Fruit fly (Drosophila melanogaster) whole organism, embryonic: ENCODE measurements around the gene Bap111.

Source experiments
- Ada2b ChIP-seq: fragments of 200-800 bp; sonication (Bioruptor generic); IDR thresholded peaks from 2 replicates; pipeline ENCODE4 v1.3.6; 2022; ENCODE audit warnings: missing biosample characterization, missing genetic modification characterization
- BEAF-32 ChIP-seq: fragments of 200-800 bp; sonication (Bioruptor generic); optimal IDR thresholded peaks from 3 replicates; lab custom pipeline; 2017; ENCODE audit warnings: missing biosample characterization, missing genetic modification characterization, mild to moderate bottlenecking, moderate library complexity, missing genetic modification reagents
- CG10274 ChIP-seq: fragments of 200-800 bp; sonication (Bioruptor generic); optimal IDR thresholded peaks from 3 replicates; lab custom pipeline; 2017; ENCODE audit warnings: missing biosample characterization, mild to moderate bottlenecking, missing genetic modification characterization
- CG10431 ChIP-seq: fragments of 200-800 bp; sonication (Bioruptor generic); optimal IDR thresholded peaks from 3 replicates; lab custom pipeline; 2018; ENCODE audit warnings: missing biosample characterization, mild to moderate bottlenecking, missing genetic modification characterization
- CG11560 ChIP-seq: fragments of 200-800 bp; sonication (Bioruptor generic); IDR thresholded peaks from 3 replicates; pipeline ENCODE4 v1.3.6; 2022; ENCODE audit warnings: missing biosample characterization, missing genetic modification characterization
- CG12155 ChIP-seq: fragments of 200-800 bp; sonication (Bioruptor generic); optimal IDR thresholded peaks from 3 replicates; lab custom pipeline; 2016; ENCODE audit warnings: missing biosample characterization, missing genetic modification characterization
- CG13296 ChIP-seq: fragments of 200-800 bp; sonication (Bioruptor generic); optimal IDR thresholded peaks from 3 replicates; lab custom pipeline; 2018; ENCODE audit warnings: missing biosample characterization, mild to moderate bottlenecking, missing genetic modification characterization
- CG14860 ChIP-seq: fragments of 200-800 bp; sonication (Bioruptor generic); IDR thresholded peaks from 3 replicates; pipeline ENCODE4 v1.3.6; 2022; ENCODE audit warnings: missing biosample characterization, missing genetic modification characterization; ENCODE audit not compliant: partially characterized antibody
- CG15514 ChIP-seq: fragments of 200-800 bp; sonication (Bioruptor generic); optimal IDR thresholded peaks from 3 replicates; lab custom pipeline; 2017; ENCODE audit warnings: missing biosample characterization, missing genetic modification characterization, mild to moderate bottlenecking, moderate library complexity, missing genetic modification reagents
- CG2129 ChIP-seq: fragments of 200-800 bp; sonication (Bioruptor generic); IDR thresholded peaks from 2 replicates; pipeline ENCODE4 v1.3.6; 2022; ENCODE audit warnings: missing biosample characterization, missing genetic modification characterization; ENCODE audit not compliant: partially characterized antibody
- CG30020 ChIP-seq: fragments of 200-800 bp; optimal IDR thresholded peaks from 2 replicates; lab custom pipeline; 2019; ENCODE audit warnings: missing biosample characterization, mild to moderate bottlenecking, missing genetic modification characterization, moderate library complexity
- CG31441 ChIP-seq: fragments of 200-800 bp; sonication (Bioruptor generic); IDR thresholded peaks from 2 replicates; pipeline ENCODE4 v1.3.6; 2022; ENCODE audit warnings: missing biosample characterization, missing genetic modification characterization
- CG34224 ChIP-seq: fragments of 200-800 bp; sonication (Bioruptor generic); IDR thresholded peaks from 3 replicates; pipeline ENCODE4 v1.3.6; 2022; ENCODE audit warnings: missing biosample characterization, missing genetic modification characterization; ENCODE audit not compliant: partially characterized antibody
- CG3995 ChIP-seq: fragments of 200-800 bp; sonication (Bioruptor generic); optimal IDR thresholded peaks from 3 replicates; lab custom pipeline; 2016; ENCODE audit warnings: missing biosample characterization, missing genetic modification characterization
- CG4617 ChIP-seq: fragments of 200-800 bp; sonication (Bioruptor generic); optimal IDR thresholded peaks from 3 replicates; lab custom pipeline; 2016; ENCODE audit warnings: missing biosample characterization, missing genetic modification characterization, borderline replicate concordance
- CG4730 ChIP-seq: fragments of 200-800 bp; sonication (Bioruptor generic); IDR thresholded peaks from 2 replicates; pipeline ENCODE4 v1.3.6; 2022; ENCODE audit warnings: missing biosample characterization, missing genetic modification characterization
- CG6791 ChIP-seq: fragments of 200-800 bp; sonication (Bioruptor generic); IDR thresholded peaks from 3 replicates; pipeline ENCODE4 v1.3.6; 2022; ENCODE audit warnings: missing biosample characterization, missing genetic modification characterization; ENCODE audit not compliant: partially characterized antibody
- CG7556 ChIP-seq: fragments of 200-800 bp; sonication (Bioruptor generic); optimal IDR thresholded peaks from 2 replicates; lab custom pipeline; 2017; ENCODE audit warnings: missing biosample characterization, mild to moderate bottlenecking, missing genetic modification characterization
- CG7928 ChIP-seq: fragments of 200-800 bp; sonication (Bioruptor generic); optimal IDR thresholded peaks from 2 replicates; lab custom pipeline; 2017; ENCODE audit warnings: missing biosample characterization, mild to moderate bottlenecking, missing genetic modification characterization
- CG7963 ChIP-seq: fragments of 200-800 bp; sonication (Bioruptor generic); IDR thresholded peaks from 3 replicates; pipeline ENCODE4 v1.3.6; 2022; ENCODE audit warnings: missing biosample characterization, missing genetic modification characterization; ENCODE audit not compliant: partially characterized antibody
- CG8290 ChIP-seq, 3 experiments: fragments of 200-800 bp; sonication (Bioruptor generic); optimal IDR thresholded peaks; 2 replicates each; lab custom pipeline; 2016 to 2019; ENCODE audit warnings: missing biosample characterization in 3 of 3, missing genetic modification characterization in 3 of 3, mild to moderate bottlenecking in 2 of 3, moderate library complexity in 1 of 3
- CG8944 ChIP-seq: fragments of 200-800 bp; sonication (Bioruptor generic); optimal IDR thresholded peaks from 3 replicates; lab custom pipeline; 2016; ENCODE audit warnings: missing biosample characterization, missing genetic modification characterization
- CG9932 ChIP-seq: fragments of 200-800 bp; sonication (Bioruptor generic); IDR thresholded peaks from 2 replicates; pipeline ENCODE4 v1.3.6; 2022; ENCODE audit warnings: missing biosample characterization, missing genetic modification characterization
- D19A ChIP-seq: fragments of 200-800 bp; optimal IDR thresholded peaks from 3 replicates; lab custom pipeline; 2019; ENCODE audit warnings: missing biosample characterization, mild to moderate bottlenecking, missing genetic modification characterization, moderate library complexity
- Dref ChIP-seq: fragments of 200-800 bp; sonication (Bioruptor generic); IDR thresholded peaks from 2 replicates; pipeline ENCODE4 v1.3.6; 2022; ENCODE audit warnings: missing biosample characterization, missing genetic modification characterization
- E2f2 ChIP-seq: fragments of 200-800 bp; sonication (Bioruptor generic); IDR thresholded peaks from 2 replicates; pipeline ENCODE4 v1.3.6; 2022; ENCODE audit warnings: missing biosample characterization, missing genetic modification characterization
- Med ChIP-seq: fragments of 200-800 bp; sonication (Bioruptor generic); peaks from one replicate; lab custom pipeline; 2016; ENCODE audit warnings: missing biosample characterization, missing genetic modification characterization, mild to moderate bottlenecking, inconsistent platforms, moderate library complexity
- Opbp ChIP-seq: fragments of 200-800 bp; sonication (Bioruptor generic); IDR thresholded peaks from 3 replicates; pipeline ENCODE4 v1.3.6; 2022; ENCODE audit warnings: missing biosample characterization, missing genetic modification characterization; ENCODE audit not compliant: partially characterized antibody
- Scr ChIP-seq: fragments of 200-800 bp; sonication (Bioruptor generic); IDR thresholded peaks from 2 replicates; pipeline ENCODE4 v1.3.6; 2022; ENCODE audit warnings: missing biosample characterization, missing genetic modification characterization; ENCODE audit not compliant: partially characterized antibody
- Side ChIP-seq: fragments of 200-800 bp; sonication (Bioruptor generic); optimal IDR thresholded peaks from 2 replicates; lab custom pipeline; 2016; ENCODE audit warnings: missing biosample characterization, missing genetic modification characterization
- Sry-δ ChIP-seq: fragments of 200-800 bp; sonication (Bioruptor generic); optimal IDR thresholded peaks from 2 replicates; lab custom pipeline; 2016; ENCODE audit warnings: missing biosample characterization, missing genetic modification characterization
- amos ChIP-seq: fragments of 200-800 bp; sonication (Bioruptor generic); IDR thresholded peaks from 2 replicates; pipeline ENCODE4 v1.3.6; 2022; ENCODE audit warnings: missing biosample characterization, missing genetic modification characterization; ENCODE audit not compliant: partially characterized antibody
- ato ChIP-seq: fragments of 200-800 bp; sonication (Bioruptor generic); IDR thresholded peaks from 2 replicates; pipeline ENCODE4 v1.3.6; 2022; ENCODE audit warnings: missing biosample characterization, missing genetic modification characterization; ENCODE audit not compliant: partially characterized antibody
- bowl ChIP-seq: fragments of 200-800 bp; sonication (Bioruptor generic); IDR thresholded peaks from 2 replicates; pipeline ENCODE4 v1.3.6; 2022; ENCODE audit warnings: missing biosample characterization, missing genetic modification characterization
- crp ChIP-seq, 2 experiments: fragments of 200-800 bp; sonication (Bioruptor generic); optimal IDR thresholded peaks; 2 replicates in 1 of 2; 3 replicates in 1 of 2; lab custom pipeline; 2017; ENCODE audit warnings: missing biosample characterization in 2 of 2, missing genetic modification characterization in 2 of 2, mild to moderate bottlenecking in 1 of 2, moderate library complexity in 1 of 2
- h ChIP-seq: fragments of >200 bp; optimal IDR thresholded peaks from 2 replicates; lab custom pipeline; 2017
- hb ChIP-seq: fragments of 200-800 bp; sonication (Bioruptor generic); IDR thresholded peaks from 3 replicates; pipeline ENCODE4 v1.3.6; 2022; ENCODE audit warnings: missing biosample characterization, missing genetic modification characterization; ENCODE audit not compliant: partially characterized antibody
- inv ChIP-seq: fragments of 200-800 bp; sonication (Bioruptor generic); IDR thresholded peaks from 2 replicates; pipeline ENCODE4 v1.3.6; 2022; ENCODE audit warnings: missing biosample characterization, missing genetic modification characterization; ENCODE audit not compliant: partially characterized antibody
- mld ChIP-seq: fragments of 200-800 bp; sonication (Bioruptor generic); IDR thresholded peaks from 3 replicates; pipeline ENCODE4 v1.3.6; 2022; ENCODE audit warnings: missing biosample characterization, missing genetic modification characterization; ENCODE audit not compliant: partially characterized antibody
- nerfin-2 ChIP-seq: fragments of 200-800 bp; sonication (Bioruptor generic); IDR thresholded peaks from 2 replicates; pipeline ENCODE4 v1.3.6; 2022; ENCODE audit warnings: missing biosample characterization, missing genetic modification characterization; ENCODE audit not compliant: partially characterized antibody
- phol ChIP-seq: fragments of 200-800 bp; sonication (Bioruptor generic); optimal IDR thresholded peaks from 3 replicates; lab custom pipeline; 2018; ENCODE audit warnings: missing biosample characterization, mild to moderate bottlenecking, missing genetic modification characterization, moderate library complexity
- pzg ChIP-seq: fragments of 200-800 bp; sonication (Bioruptor generic); optimal IDR thresholded peaks from 3 replicates; lab custom pipeline; 2018; ENCODE audit warnings: missing biosample characterization, mild to moderate bottlenecking, missing genetic modification characterization, moderate library complexity
- sna ChIP-seq: fragments of 200-800 bp; sonication (Bioruptor generic); IDR thresholded peaks from 2 replicates; pipeline ENCODE4 v1.3.6; 2022; ENCODE audit warnings: missing biosample characterization, missing genetic modification characterization; ENCODE audit not compliant: partially characterized antibody
- stwl ChIP-seq: fragments of 200-800 bp; sonication (Bioruptor generic); optimal IDR thresholded peaks from 3 replicates; lab custom pipeline; 2018; ENCODE audit warnings: missing biosample characterization, mild to moderate bottlenecking, missing genetic modification characterization, moderate library complexity
- trem ChIP-seq: fragments of 200-800 bp; optimal IDR thresholded peaks from 3 replicates; lab custom pipeline; 2019; ENCODE audit warnings: missing biosample characterization, mild to moderate bottlenecking, missing genetic modification characterization, moderate library complexity
- unc-4 ChIP-seq: fragments of 200-800 bp; sonication (Bioruptor generic); IDR thresholded peaks from 2 replicates; pipeline ENCODE4 v1.3.6; 2022; ENCODE audit warnings: missing biosample characterization, missing genetic modification characterization; ENCODE audit not compliant: partially characterized antibody

Bap111 gene

DNA sequence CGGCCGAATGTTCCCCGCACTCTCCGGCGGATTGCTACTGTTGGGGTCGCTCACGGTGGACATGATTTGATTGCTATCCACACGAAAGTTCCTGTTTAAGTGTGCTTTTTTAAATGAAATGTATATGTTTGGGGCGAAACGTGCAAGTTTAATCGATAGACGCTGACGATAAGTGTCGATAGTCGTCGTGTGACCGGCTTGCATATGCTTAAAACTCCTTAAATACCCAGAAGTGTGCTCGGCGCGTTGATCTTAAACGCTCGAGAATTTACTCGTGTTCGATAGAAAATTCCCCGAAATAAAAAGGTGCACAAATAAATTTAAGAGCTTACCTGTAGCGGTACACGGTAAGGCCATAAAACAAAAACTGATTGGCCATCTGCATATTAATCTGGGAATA lies 12.8 kb downstream of the Bap111 start, which contains the start of the genes Zpr1 and CG44532 (continued):
- no peak for TF ChIP-seq bowl (GFP tag; lab: Robert Waterston, UW)
- no peak; the same call in none of the 2 replicates for TF ChIP-seq CG2129

DNA sequence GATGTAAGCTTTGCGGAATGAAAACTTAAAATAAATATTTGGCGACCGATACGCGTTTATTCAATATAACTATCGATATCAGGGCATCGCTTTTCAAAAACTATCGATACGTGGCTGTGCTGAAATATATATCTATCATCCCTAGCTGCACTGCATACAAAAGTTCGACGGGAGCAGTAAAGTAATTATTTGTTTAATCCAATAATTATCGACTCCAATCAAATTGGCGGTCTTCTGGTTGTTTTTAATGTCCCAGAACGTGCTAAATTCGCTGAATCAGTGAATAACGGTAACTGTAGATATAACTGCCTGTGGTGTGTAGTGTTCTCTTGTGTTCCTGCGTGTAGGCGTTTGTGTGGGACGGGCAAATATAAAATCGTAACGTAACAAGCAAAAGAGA lies 14.0 kb downstream of the Bap111 start, which contains the start of gene mei-P26:
Gene mei-P26, plus strand, starts transcription at position 146 of the 400 bp plus-strand sequence.
- no peak for TF ChIP-seq CG11560
- peak in 1 of 2 experiments; percentile 12 for TF ChIP-seq crp (GFP tag; optimal IDR thresholded peaks at IDR 0.05; lab: Kevin White, UChicago)
- no peak for TF ChIP-seq Ada2b
- no peak for TF ChIP-seq h
- TF ChIP-seq CG10274 = no peak
- peak; percentile 56 for TF ChIP-seq E2f2
- TF ChIP-seq CG2129 = peak; percentile 65
- peak; percentile 87 for TF ChIP-seq Opbp
- TF ChIP-seq CG30020 (tag; lab: Kevin White, UChicago) = no peak
- TF ChIP-seq CG10431 (GFP tag; lab: Kevin White, UChicago) = no peak
- TF ChIP-seq unc-4 (GFP tag; lab: Robert Waterston, UW) = peak; percentile 84
- no peak for TF ChIP-seq CG31441 (GFP tag; lab: Robert Waterston, UW)
- TF ChIP-seq Scr (GFP tag; lab: Robert Waterston, UW) = peak; percentile 85
- TF ChIP-seq CG8290 (GFP tag; optimal IDR thresholded peaks at IDR 0.05; lab: Kevin White, UChicago) = no peak
- peak in 1 of 2 experiments; percentile 38 for TF ChIP-seq CG8290 (tag; optimal IDR thresholded peaks at IDR 0.05; lab: Kevin White, UChicago)
- TF ChIP-seq Sry-δ (GFP tag; lab: Kevin White, UChicago) = peak; percentile 78
- peak; percentile 82 for TF ChIP-seq CG34224 (GFP tag; lab: Robert Waterston, UW)
- TF ChIP-seq mld (GFP tag; lab: Robert Waterston, UW) = peak; percentile 74; the same call in 1 of the 3 replicates
- peak; percentile 81 for TF ChIP-seq hb (GFP tag; lab: Robert Waterston, UW)
- TF ChIP-seq stwl (tag; lab: Kevin White, UChicago) = peak; percentile 45
- TF ChIP-seq pzg (GFP tag; lab: Kevin White, UChicago) = peak; percentile 49
- TF ChIP-seq CG4617 (GFP tag; lab: Kevin White, UChicago) = peak; percentile 6
- peak; percentile 84 for TF ChIP-seq CG7963 (GFP tag; lab: Robert Waterston, UW)
- peak; percentile 76 for TF ChIP-seq CG14860 (GFP tag; lab: Robert Waterston, UW)
- peak; percentile 52 for TF ChIP-seq phol (tag; lab: Kevin White, UChicago)
- TF ChIP-seq sna = peak; percentile 60; the same call in 1 of the 2 replicates
- no peak for TF ChIP-seq D19A
- no peak for TF ChIP-seq CG4730 (GFP tag; lab: Robert Waterston, UW)
- peak; percentile 83 for TF ChIP-seq Dref (GFP tag; lab: Robert Waterston, UW)
- TF ChIP-seq CG12155 (GFP tag; lab: Kevin White, UChicago) = no peak
- no peak for TF ChIP-seq CG7556 (GFP tag; lab: Kevin White, UChicago)
- peak; percentile 78 for TF ChIP-seq BEAF-32 (GFP tag; lab: Kevin White, UChicago)
- TF ChIP-seq trem = peak; percentile 33
- peak; percentile 92 for TF ChIP-seq amos (GFP tag; lab: Robert Waterston, UW)
- TF ChIP-seq CG6791 (GFP tag; lab: Robert Waterston, UW) = peak; percentile 88
- TF ChIP-seq CG9932 = peak; percentile 17; the same call in 1 of the 2 replicates
- TF ChIP-seq inv (GFP tag; lab: Robert Waterston, UW) = peak; percentile 78
- TF ChIP-seq CG15514 (GFP tag; lab: Kevin White, UChicago) = peak; percentile 21
- TF ChIP-seq CG3995 (GFP tag; lab: Kevin White, UChicago) = peak; percentile 51
- TF ChIP-seq nerfin-2 = peak; percentile 73
- TF ChIP-seq CG13296 (GFP tag; lab: Kevin White, UChicago) = peak; percentile 21
- no peak for TF ChIP-seq CG7928 (GFP tag; lab: Kevin White, UChicago)
- peak; percentile 25 for TF ChIP-seq Med (GFP tag; lab: Kevin White, UChicago)
- peak; percentile 79 for TF ChIP-seq ato (GFP tag; lab: Robert Waterston, UW)
- no peak for TF ChIP-seq CG8944
- TF ChIP-seq Side (GFP tag; lab: Kevin White, UChicago) = peak; percentile 1
